Worm (Caenorhabditis elegans) whole organism, young adult: Measurements from ENCODE around the gene F44E5.5.

Experiments used
- B0019.2 ChIP-seq: fragments of 200-800 bp; sonication (Bioruptor generic); conservative IDR thresholded peaks from 2 replicates; pipeline ENCODE4 v1.3.6; 2022; ENCODE audit warnings: missing genetic modification reagents, missing genetic modification characterization, missing compliant biosample characterization
- B0336.3 ChIP-seq: fragments of 200-800 bp; sonication (Bioruptor generic); IDR thresholded peaks from 2 replicates; pipeline ENCODE4 v1.3.6; 2022; ENCODE audit warnings: missing genetic modification characterization, missing compliant biosample characterization
- C17E4.6 ChIP-seq: fragments of 200-800 bp; sonication (Bioruptor generic); IDR thresholded peaks from 2 replicates; pipeline ENCODE4 v1.3.6; 2022; ENCODE audit warnings: missing genetic modification reagents, missing genetic modification characterization, missing compliant biosample characterization
- D2030.7 ChIP-seq: fragments of 200-800 bp; sonication (Bioruptor generic); IDR thresholded peaks from 2 replicates; pipeline ENCODE4 v1.3.6; 2022; ENCODE audit warnings: missing genetic modification reagents, missing genetic modification characterization, missing compliant biosample characterization
- F33H1.4 ChIP-seq: fragments of 200-800 bp; sonication (Bioruptor generic); IDR thresholded peaks from 2 replicates; pipeline ENCODE4 v1.3.6; 2022; ENCODE audit warnings: missing genetic modification reagents, missing genetic modification characterization, missing compliant biosample characterization
- F55B11.4 ChIP-seq: sonication (generic microtip); optimal IDR thresholded peaks from 2 replicates; lab custom pipeline; 2016; ENCODE audit warnings: missing compliant biosample characterization, missing genetic modification characterization, borderline replicate concordance; ENCODE audit not compliant: insufficient read depth
- F57A8.1 ChIP-seq: fragments of 200-800 bp; sonication (Bioruptor generic); optimal IDR thresholded peaks from 2 replicates; lab custom pipeline; 2018; ENCODE audit warnings: mild to moderate bottlenecking, missing genetic modification characterization, moderate library complexity, missing compliant biosample characterization
- K11D2.4 ChIP-seq: fragments of 200-800 bp; sonication (Bioruptor generic); IDR thresholded peaks from 2 replicates; pipeline ENCODE4 v1.3.6; 2022; ENCODE audit warnings: missing genetic modification reagents, missing genetic modification characterization, missing compliant biosample characterization
- K12H6.12 ChIP-seq: fragments of 200-800 bp; sonication (Bioruptor generic); optimal IDR thresholded peaks from 2 replicates; lab custom pipeline; 2018; ENCODE audit warnings: mild to moderate bottlenecking, missing genetic modification characterization, missing compliant biosample characterization
- T07F8.4 ChIP-seq: sonication (generic microtip); optimal IDR thresholded peaks from 2 replicates; lab custom pipeline; 2016; ENCODE audit warnings: mild to moderate bottlenecking, missing genetic modification characterization, moderate library complexity, missing compliant biosample characterization
- T26A5.8 ChIP-seq: sonication (generic microtip); optimal IDR thresholded peaks from 2 replicates; lab custom pipeline; 2016; ENCODE audit warnings: missing genetic modification characterization, missing compliant biosample characterization
- Y79H2A.3 ChIP-seq: fragments of 200-800 bp; sonication (Bioruptor generic); conservative IDR thresholded peaks from 2 replicates; pipeline ENCODE4 v1.3.6; 2022; ENCODE audit warnings: missing genetic modification reagents, missing genetic modification characterization, missing compliant biosample characterization
- Y95B8A.8 ChIP-seq: fragments of 200-800 bp; sonication (Bioruptor generic); IDR thresholded peaks from 2 replicates; pipeline ENCODE4 v1.3.6; 2022; ENCODE audit warnings: missing genetic modification reagents, missing genetic modification characterization, missing compliant biosample characterization
- ZK185.1 ChIP-seq: sonication (generic microtip); optimal IDR thresholded peaks from 2 replicates; lab custom pipeline; 2016; ENCODE audit warnings: mild to moderate bottlenecking, missing genetic modification characterization, missing compliant biosample characterization; ENCODE audit not compliant: poor library complexity, severe bottlenecking
- akir-1 ChIP-seq: fragments of 200-800 bp; sonication (Bioruptor generic); optimal IDR thresholded peaks from 2 replicates; lab custom pipeline; 2018; ENCODE audit warnings: mild to moderate bottlenecking, missing genetic modification characterization, moderate library complexity, missing compliant biosample characterization
- athp-1 ChIP-seq: sonication (generic microtip); optimal IDR thresholded peaks from 2 replicates; lab custom pipeline; 2017; ENCODE audit warnings: mild to moderate bottlenecking, missing genetic modification characterization, missing compliant biosample characterization
- attf-5 ChIP-seq: fragments of 200-800 bp; sonication (Bioruptor generic); optimal IDR thresholded peaks from 2 replicates; lab custom pipeline; 2018; ENCODE audit warnings: mild to moderate bottlenecking, missing genetic modification characterization, missing compliant biosample characterization
- attf-6 ChIP-seq: fragments of 200-800 bp; sonication (Bioruptor generic); IDR thresholded peaks from 2 replicates; pipeline ENCODE4 v1.3.6; 2022; ENCODE audit warnings: missing genetic modification reagents, missing genetic modification characterization, missing compliant biosample characterization
- bed-2 ChIP-seq: fragments of 200-800 bp; sonication (Bioruptor generic); IDR thresholded peaks from 2 replicates; pipeline ENCODE4 v1.3.6; 2022; ENCODE audit warnings: missing genetic modification reagents, missing genetic modification characterization, missing compliant biosample characterization
- cebp-1 ChIP-seq, 2 experiments: fragments of 200-800 bp in 1 of 2; sonication (Bioruptor generic) in 1 of 2; sonication (generic microtip) in 1 of 2; IDR thresholded peaks in 1 of 2; optimal IDR thresholded peaks in 1 of 2; 2 replicates each; pipeline versions ENCODE4 v1.3.6 to Lab custom; 2017 to 2022; ENCODE audit warnings: missing compliant biosample characterization in 2 of 2, missing genetic modification characterization in 2 of 2, mild to moderate bottlenecking in 1 of 2, missing genetic modification reagents in 1 of 2, moderate library complexity in 1 of 2
- ceh-27 ChIP-seq: fragments of 200-800 bp; sonication (Bioruptor generic); optimal IDR thresholded peaks from 2 replicates; lab custom pipeline; 2018; ENCODE audit warnings: mild to moderate bottlenecking, missing genetic modification characterization, moderate library complexity, missing compliant biosample characterization
- ceh-79 ChIP-seq: sonication (generic microtip); optimal IDR thresholded peaks from 2 replicates; lab custom pipeline; 2017; ENCODE audit warnings: mild to moderate bottlenecking, missing genetic modification characterization, missing compliant biosample characterization
- chd-7 ChIP-seq: sonication (generic microtip); optimal IDR thresholded peaks from 2 replicates; lab custom pipeline; 2016; ENCODE audit warnings: mild to moderate bottlenecking, missing genetic modification characterization, moderate library complexity, missing compliant biosample characterization
- die-1 ChIP-seq: sonication (generic microtip); optimal IDR thresholded peaks from 2 replicates; lab custom pipeline; 2016; ENCODE audit warnings: missing genotype, mild to moderate bottlenecking, missing genetic modification characterization, missing compliant biosample characterization
- efl-1 ChIP-seq: fragments of 150-350 bp; optimal IDR thresholded peaks from 2 replicates; lab custom pipeline; 2014; ENCODE audit warnings: missing biosample characterization, missing genetic modification reagents, missing genetic modification characterization
- egl-18 ChIP-seq: fragments of 200-800 bp; sonication (Bioruptor generic); IDR thresholded peaks from 2 replicates; pipeline ENCODE4 v1.3.6; 2022; ENCODE audit warnings: missing genetic modification reagents, missing genetic modification characterization, missing compliant biosample characterization
- egrh-3 ChIP-seq: fragments of 200-800 bp; sonication (Bioruptor generic); IDR thresholded peaks from 2 replicates; pipeline ENCODE4 v1.3.6; 2022; ENCODE audit warnings: missing genetic modification reagents, missing genetic modification characterization, missing compliant biosample characterization
- fkh-3 ChIP-seq: sonication (generic microtip); optimal IDR thresholded peaks from 2 replicates; lab custom pipeline; 2016; ENCODE audit warnings: mild to moderate bottlenecking, missing genetic modification characterization, missing compliant biosample characterization
- hmg-1.2 ChIP-seq: fragments of 200-800 bp; sonication (Bioruptor generic); IDR thresholded peaks from 2 replicates; pipeline ENCODE4 v1.3.6; 2022; ENCODE audit warnings: missing genetic modification reagents, missing genetic modification characterization, missing compliant biosample characterization
- hmg-20 ChIP-seq: fragments of 200-800 bp; sonication (Bioruptor generic); IDR thresholded peaks from 2 replicates; pipeline ENCODE4 v1.3.6; 2022; ENCODE audit warnings: missing genetic modification reagents, missing genetic modification characterization, missing compliant biosample characterization
- hsf-1 ChIP-seq: fragments of 200-800 bp; sonication (Bioruptor generic); IDR thresholded peaks from 2 replicates; pipeline ENCODE4 v1.3.6; 2022; ENCODE audit warnings: missing genetic modification reagents, missing genetic modification characterization, missing compliant biosample characterization
- lin-35 ChIP-seq, 3 experiments: fragments of 150-350 bp in 2 of 3; sonication (generic microtip) in 1 of 3; optimal IDR thresholded peaks; 2 replicates each; lab custom pipeline; 2014 to 2018; ENCODE audit warnings: missing biosample characterization in 3 of 3, missing genetic modification characterization in 3 of 3, missing genetic modification reagents in 3 of 3
- lin-54 ChIP-seq: fragments of 200-800 bp; sonication (Bioruptor generic); optimal IDR thresholded peaks from 2 replicates; lab custom pipeline; 2018; ENCODE audit warnings: mild to moderate bottlenecking, missing genetic modification characterization, missing compliant biosample characterization
- lir-1 ChIP-seq: fragments of 200-800 bp; sonication (Bioruptor generic); conservative IDR thresholded peaks from 2 replicates; pipeline ENCODE4 v1.3.6; 2022; ENCODE audit warnings: missing genetic modification reagents, missing genetic modification characterization, missing compliant biosample characterization
- lsl-1 ChIP-seq: fragments of 200-800 bp; sonication (Bioruptor generic); optimal IDR thresholded peaks from 2 replicates; lab custom pipeline; 2018; ENCODE audit warnings: mild to moderate bottlenecking, missing genetic modification characterization, moderate library complexity, missing compliant biosample characterization
- madf-10 ChIP-seq: sonication (generic microtip); optimal IDR thresholded peaks from 2 replicates; lab custom pipeline; 2016; ENCODE audit warnings: mild to moderate bottlenecking, missing genetic modification characterization, missing compliant biosample characterization
- madf-3 ChIP-seq: fragments of 200-800 bp; sonication (Bioruptor generic); IDR thresholded peaks from 2 replicates; pipeline ENCODE4 v1.3.6; 2022; ENCODE audit warnings: missing genetic modification reagents, missing genetic modification characterization, missing compliant biosample characterization
- mes-4 ChIP-seq: sonication (generic microtip); optimal IDR thresholded peaks from 2 replicates; lab custom pipeline; 2016; ENCODE audit warnings: missing genotype, missing genetic modification characterization, missing compliant biosample characterization
- pha-4 ChIP-seq: fragments of 150-350 bp; sonication (generic microtip); optimal IDR thresholded peaks from 2 replicates; lab custom pipeline; 2014; ENCODE audit warnings: missing biosample characterization, missing genetic modification reagents, missing genetic modification characterization
- rcor-1 ChIP-seq: fragments of 200-800 bp; sonication (Bioruptor generic); IDR thresholded peaks from 2 replicates; pipeline ENCODE4 v1.3.6; 2022; ENCODE audit warnings: missing genetic modification reagents, missing genetic modification characterization, missing compliant biosample characterization
- rpc-1 ChIP-seq, 2 experiments: fragments of 150-350 bp in 1 of 2; sonication (generic microtip) in 1 of 2; optimal IDR thresholded peaks; 2 replicates each; lab custom pipeline; 2014 to 2018; ENCODE audit warnings: missing biosample characterization in 1 of 2, missing genetic modification characterization in 1 of 2, missing genetic modification reagents in 1 of 2, missing genotype in 1 of 2
- tbp1 ChIP-seq: fragments of 200-800 bp; sonication (Bioruptor generic); optimal IDR thresholded peaks from 2 replicates; lab custom pipeline; 2018; ENCODE audit warnings: mild to moderate bottlenecking, missing genetic modification characterization, missing compliant biosample characterization
- zfh-2 ChIP-seq: fragments of 200-800 bp; sonication (Bioruptor generic); conservative IDR thresholded peaks from 2 replicates; pipeline ENCODE4 v1.3.6; 2022; ENCODE audit warnings: missing genetic modification reagents, missing genetic modification characterization, missing compliant biosample characterization
- ztf-22 ChIP-seq: fragments of 200-800 bp; sonication (Bioruptor generic); optimal IDR thresholded peaks from 2 replicates; lab custom pipeline; 2018; ENCODE audit warnings: mild to moderate bottlenecking, missing genetic modification characterization, moderate library complexity, missing compliant biosample characterization
- ztf-26 ChIP-seq: sonication (generic microtip); optimal IDR thresholded peaks from 2 replicates; lab custom pipeline; 2017; ENCODE audit warnings: missing genetic modification characterization, missing compliant biosample characterization
- ztf-3 ChIP-seq: fragments of 200-800 bp; sonication (Bioruptor generic); optimal IDR thresholded peaks from 2 replicates; lab custom pipeline; 2018; ENCODE audit warnings: mild to moderate bottlenecking, missing genetic modification characterization, missing compliant biosample characterization
- ztf-6 ChIP-seq: fragments of 200-800 bp; sonication (Bioruptor generic); IDR thresholded peaks from 2 replicates; pipeline ENCODE4 v1.3.6; 2022; ENCODE audit warnings: missing genetic modification reagents, missing genetic modification characterization, missing compliant biosample characterization

F44E5.5 gene

ce11 chrII:11726470-11727106, 32.9 kb upstream of the F44E5.5 start, which contains the start of gene F13D12.5:
TSS of gene F13D12.5 (plus strand) at chrII:11726814.
- peak; percentile 39; the same call in 1 of the 2 replicates for TF ChIP-seq madf-3 (GFP tag; lab: Robert Waterston, UW)
- no peak for TF ChIP-seq ceh-27 (GFP tag; lab: Kevin White, UChicago)
- TF ChIP-seq akir-1 = no peak
- peak; percentile 61; the same call in 1 of the 2 replicates for TF ChIP-seq hsf-1
- TF ChIP-seq Y95B8A.8 (GFP tag; lab: Robert Waterston, UW) = no peak
- TF ChIP-seq egl-18 (GFP tag; lab: Robert Waterston, UW) = no peak
- TF ChIP-seq cebp-1 (GFP tag; IDR thresholded peaks at IDR 0.05; lab: Robert Waterston, UW) = no peak
- peak; percentile 14 for TF ChIP-seq cebp-1 (tag; optimal IDR thresholded peaks at IDR 0.05; lab: Kevin White, UChicago)
- TF ChIP-seq fkh-3 (tag; lab: Kevin White, UChicago) = no peak
- TF ChIP-seq athp-1 (tag; lab: Kevin White, UChicago) = peak; percentile 32
- TF ChIP-seq bed-2 (GFP tag; lab: Robert Waterston, UW) = no peak
- TF ChIP-seq ZK185.1 = no peak
- no peak for TF ChIP-seq K11D2.4
- no peak for TF ChIP-seq F57A8.1 (GFP tag; lab: Kevin White, UChicago)
- TF ChIP-seq rcor-1 (GFP tag; lab: Robert Waterston, UW) = no peak
- TF ChIP-seq madf-10 (tag; lab: Kevin White, UChicago) = no peak
- no peak for TF ChIP-seq T26A5.8 (tag; lab: Kevin White, UChicago)
- 0 out of 2 replicates have a peak, but pooled peaks have one; percentile 9 for TF ChIP-seq C17E4.6 (GFP tag; lab: Robert Waterston, UW)
- peak; percentile 95 for TF ChIP-seq F33H1.4 (GFP tag; lab: Robert Waterston, UW)
- TF ChIP-seq tbp1 (GFP tag; lab: Kevin White, UChicago) = peak; percentile 2
- TF ChIP-seq F55B11.4 (tag; lab: Kevin White, UChicago) = no peak
- TF ChIP-seq mes-4 (tag; lab: Kevin White, UChicago) = no peak
- TF ChIP-seq chd-7 (tag; lab: Kevin White, UChicago) = no peak
- peak; percentile 84 for TF ChIP-seq lin-54
- no peak for TF ChIP-seq ztf-3 (GFP tag; lab: Kevin White, UChicago)
- no peak for TF ChIP-seq attf-6 (GFP tag; lab: Robert Waterston, UW)
- TF ChIP-seq ztf-6 (GFP tag; lab: Robert Waterston, UW) = no peak
- no peak for TF ChIP-seq K12H6.12
- TF ChIP-seq hmg-1.2 (GFP tag; lab: Robert Waterston, UW) = peak; percentile 18; the same call in 1 of the 2 replicates
- no peak for TF ChIP-seq ztf-22 (GFP tag; lab: Kevin White, UChicago)
- TF ChIP-seq B0019.2 (GFP tag; lab: Robert Waterston, UW) = peak; percentile 35; the same call in 1 of the 2 replicates
- TF ChIP-seq rpc-1 (optimal IDR thresholded peaks at IDR 0.05; lab: Kevin White, UChicago) = no peak
- TF ChIP-seq rpc-1 (tag; optimal IDR thresholded peaks at IDR 0.05; lab: Kevin White, UChicago) = no peak
- TF ChIP-seq lir-1 (GFP tag; lab: Robert Waterston, UW) = no peak
- TF ChIP-seq ztf-26 (tag; lab: Kevin White, UChicago) = no peak
- TF ChIP-seq B0336.3 (GFP tag; lab: Robert Waterston, UW) = no peak; the same call in 1 of the 2 replicates
- TF ChIP-seq hmg-20 = no peak
- TF ChIP-seq efl-1 = peak; percentile 88
- peak; percentile 86 for TF ChIP-seq D2030.7
- TF ChIP-seq ceh-79 = no peak
- no peak for TF ChIP-seq pha-4 (tag; lab: Kevin White, UChicago)
- TF ChIP-seq egrh-3 = peak; percentile 86
- no peak for TF ChIP-seq Y79H2A.3 (GFP tag; lab: Robert Waterston, UW)
- no peak for TF ChIP-seq die-1 (tag; lab: Kevin White, UChicago)
- no peak for TF ChIP-seq T07F8.4 (tag; lab: Kevin White, UChicago)
- TF ChIP-seq lsl-1 (GFP tag; lab: Kevin White, UChicago) = peak; percentile 94
- peak; percentile 87 for TF ChIP-seq zfh-2 (GFP tag; lab: Robert Waterston, UW)
- TF ChIP-seq lin-35 (GFP tag; optimal IDR thresholded peaks at IDR 0.05; lab: Kevin White, UChicago) = peak in 2 of 3 experiments; percentile 5 to 52
- peak; percentile 7 for TF ChIP-seq attf-5 (GFP tag; lab: Kevin White, UChicago)
